Fruit fly (Drosophila melanogaster) whole organism, embryonic: ENCODE measurements around the gene ohgt.
A peak's percentile ranks its signal among the peaks of the same experiment; 100 is the strongest.

ENCODE experiments used
- Abd-B ChIP-seq: fragments of 200-800 bp; sonication (Bioruptor generic); optimal IDR thresholded peaks from 2 replicates; lab custom pipeline; 2018; ENCODE audit warnings: missing biosample characterization, mild to moderate bottlenecking, missing genetic modification characterization, moderate library complexity
- Aef1 ChIP-seq: fragments of 200-800 bp; sonication (Bioruptor generic); IDR thresholded peaks from 3 replicates; pipeline ENCODE4 v1.3.6; 2022; ENCODE audit warnings: missing biosample characterization, missing genetic modification characterization
- Atf6 ChIP-seq: fragments of 200-800 bp; sonication (Bioruptor generic); IDR thresholded peaks from 2 replicates; pipeline ENCODE4 v1.3.6; 2022; ENCODE audit warnings: missing biosample characterization, missing genetic modification characterization
- Bgb ChIP-seq: fragments of 200-800 bp; sonication (Bioruptor generic); IDR thresholded peaks from 2 replicates; pipeline ENCODE4 v1.3.6; 2022; ENCODE audit warnings: missing biosample characterization, missing genetic modification characterization; ENCODE audit not compliant: partially characterized antibody
- BtbVII ChIP-seq: fragments of 200-800 bp; sonication (Bioruptor generic); optimal IDR thresholded peaks from 3 replicates; lab custom pipeline; 2017; ENCODE audit warnings: missing biosample characterization, mild to moderate bottlenecking, missing genetic modification characterization
- CG10321 ChIP-seq: fragments of 200-800 bp; sonication (Bioruptor generic); IDR thresholded peaks from 2 replicates; pipeline ENCODE4 v1.3.6; 2022; ENCODE audit warnings: missing biosample characterization, missing genetic modification characterization
- CG10543 ChIP-seq: fragments of 200-800 bp; sonication (Bioruptor generic); optimal IDR thresholded peaks from 3 replicates; lab custom pipeline; 2017; ENCODE audit warnings: missing biosample characterization, mild to moderate bottlenecking, missing genetic modification characterization, moderate library complexity
- CG12769 ChIP-seq: fragments of 200-800 bp; sonication (Bioruptor generic); optimal IDR thresholded peaks from 2 replicates; lab custom pipeline; 2019; ENCODE audit warnings: missing biosample characterization, mild to moderate bottlenecking, missing genetic modification characterization, moderate library complexity
- CG13424 ChIP-seq: fragments of 200-800 bp; sonication (Bioruptor generic); optimal IDR thresholded peaks from 2 replicates; lab custom pipeline; 2019; ENCODE audit warnings: missing biosample characterization, mild to moderate bottlenecking, missing genetic modification characterization, moderate library complexity
- CG15269 ChIP-seq: fragments of 200-800 bp; sonication (Bioruptor generic); optimal IDR thresholded peaks from 2 replicates; lab custom pipeline; 2018; ENCODE audit warnings: missing biosample characterization, mild to moderate bottlenecking, missing genetic modification characterization, moderate library complexity
- CG1529 ChIP-seq: fragments of 200-800 bp; sonication (Bioruptor generic); optimal IDR thresholded peaks from 3 replicates; lab custom pipeline; 2018; ENCODE audit warnings: missing biosample characterization, missing genetic modification characterization
- CG16779 ChIP-seq: fragments of 200-800 bp; sonication (Bioruptor generic); IDR thresholded peaks from 2 replicates; pipeline ENCODE4 v1.3.6; 2022; ENCODE audit warnings: missing biosample characterization, missing genetic modification characterization
- CG17361 ChIP-seq: fragments of 200-800 bp; sonication (Bioruptor generic); IDR thresholded peaks from 3 replicates; pipeline ENCODE4 v1.3.6; 2022; ENCODE audit warnings: missing biosample characterization, missing genetic modification characterization
- CG30431 ChIP-seq: fragments of 200-800 bp; sonication (Bioruptor generic); optimal IDR thresholded peaks from 2 replicates; lab custom pipeline; 2017; ENCODE audit warnings: missing biosample characterization, missing genetic modification characterization
- CG31224 ChIP-seq: fragments of 200-800 bp; sonication (Bioruptor generic); IDR thresholded peaks from 2 replicates; pipeline ENCODE4 v1.3.6; 2022; ENCODE audit warnings: missing biosample characterization, missing genetic modification characterization
- CG31388 ChIP-seq: fragments of 200-800 bp; sonication (Bioruptor generic); optimal IDR thresholded peaks from 2 replicates; lab custom pipeline; 2016; ENCODE audit warnings: missing biosample characterization, missing genetic modification characterization
- CG3281 ChIP-seq: fragments of 200-800 bp; sonication (Bioruptor generic); optimal IDR thresholded peaks from 3 replicates; lab custom pipeline; 2017; ENCODE audit warnings: missing biosample characterization, mild to moderate bottlenecking, missing genetic modification characterization
- CG34376 ChIP-seq: fragments of 200-800 bp; sonication (Bioruptor generic); optimal IDR thresholded peaks from 2 replicates; lab custom pipeline; 2018; ENCODE audit warnings: missing biosample characterization, mild to moderate bottlenecking, missing genetic modification characterization
- CG4360 ChIP-seq: fragments of 200-800 bp; sonication (Bioruptor generic); IDR thresholded peaks from 2 replicates; pipeline ENCODE4 v1.3.6; 2022; ENCODE audit warnings: missing biosample characterization, missing genetic modification characterization
- CG4730 ChIP-seq: fragments of 200-800 bp; sonication (Bioruptor generic); IDR thresholded peaks from 2 replicates; pipeline ENCODE4 v1.3.6; 2022; ENCODE audit warnings: missing biosample characterization, missing genetic modification characterization
- CG8281 ChIP-seq: fragments of 200-800 bp; sonication (Bioruptor generic); optimal IDR thresholded peaks from 2 replicates; lab custom pipeline; 2018; ENCODE audit warnings: missing biosample characterization, mild to moderate bottlenecking, missing genetic modification characterization, moderate library complexity
- CG9876 ChIP-seq: fragments of 200-800 bp; sonication (Bioruptor generic); optimal IDR thresholded peaks from 2 replicates; lab custom pipeline; 2016; ENCODE audit warnings: missing biosample characterization, missing genetic modification characterization
- Dad ChIP-seq: fragments of 200-800 bp; sonication (Bioruptor generic); optimal IDR thresholded peaks from 3 replicates; lab custom pipeline; 2016; ENCODE audit warnings: missing biosample characterization, missing genetic modification characterization
- E2f1 ChIP-seq: fragments of 200-800 bp; sonication (Bioruptor generic); IDR thresholded peaks from 2 replicates; pipeline ENCODE4 v1.3.6; 2022; ENCODE audit warnings: missing biosample characterization, missing genetic modification characterization
- Hey ChIP-seq: fragments of 200-800 bp; sonication (Bioruptor generic); optimal IDR thresholded peaks from 3 replicates; lab custom pipeline; 2018; ENCODE audit warnings: missing biosample characterization, mild to moderate bottlenecking, missing genetic modification characterization
- Mad ChIP-seq: fragments of 200-800 bp; sonication (Bioruptor generic); optimal IDR thresholded peaks from 2 replicates; lab custom pipeline; 2016; ENCODE audit warnings: missing biosample characterization, missing genetic modification characterization
- Pdp1 ChIP-seq, 2 experiments: fragments of 200-800 bp; sonication (Bioruptor generic); optimal IDR thresholded peaks; 3 replicates each; lab custom pipeline; 2016; ENCODE audit warnings: missing biosample characterization in 2 of 2, missing genetic modification characterization in 2 of 2, mild to moderate bottlenecking in 1 of 2, moderate library complexity in 1 of 2
- Spps ChIP-seq: fragments of 200-800 bp; sonication (Bioruptor generic); optimal IDR thresholded peaks from 2 replicates; lab custom pipeline; 2018; ENCODE audit warnings: missing biosample characterization, mild to moderate bottlenecking, missing genetic modification characterization
- Ssrp ChIP-seq: fragments of 200-800 bp; sonication (Bioruptor generic); optimal IDR thresholded peaks from 2 replicates; lab custom pipeline; 2018; ENCODE audit warnings: missing biosample characterization, mild to moderate bottlenecking, missing genetic modification characterization, moderate library complexity
- amos ChIP-seq: fragments of 200-800 bp; sonication (Bioruptor generic); IDR thresholded peaks from 2 replicates; pipeline ENCODE4 v1.3.6; 2022; ENCODE audit warnings: missing biosample characterization, missing genetic modification characterization; ENCODE audit not compliant: partially characterized antibody
- ash1 ChIP-seq: fragments of 200-800 bp; sonication (Bioruptor generic); optimal IDR thresholded peaks from 2 replicates; lab custom pipeline; 2018; ENCODE audit warnings: missing biosample characterization, mild to moderate bottlenecking, missing genetic modification characterization
- bigmax ChIP-seq: fragments of 200-800 bp; sonication (Bioruptor generic); optimal IDR thresholded peaks from 2 replicates; lab custom pipeline; 2018; ENCODE audit warnings: missing biosample characterization, mild to moderate bottlenecking, missing genetic modification characterization
- bowl ChIP-seq: fragments of 200-800 bp; sonication (Bioruptor generic); IDR thresholded peaks from 2 replicates; pipeline ENCODE4 v1.3.6; 2022; ENCODE audit warnings: missing biosample characterization, missing genetic modification characterization
- exex ChIP-seq: fragments of 200-800 bp; sonication (Bioruptor generic); optimal IDR thresholded peaks from 4 replicates; lab custom pipeline; 2018; ENCODE audit warnings: missing biosample characterization, mild to moderate bottlenecking, missing genetic modification characterization, moderate library complexity
- eyg ChIP-seq: fragments of 200-800 bp; sonication (Bioruptor generic); optimal IDR thresholded peaks from 3 replicates; lab custom pipeline; 2016; ENCODE audit warnings: missing biosample characterization, missing genetic modification characterization
- fd64A ChIP-seq: fragments of 200-800 bp; sonication (Bioruptor generic); optimal IDR thresholded peaks from 3 replicates; lab custom pipeline; 2018; ENCODE audit warnings: missing biosample characterization, mild to moderate bottlenecking, missing genetic modification characterization
- grau ChIP-seq: fragments of 200-800 bp; optimal IDR thresholded peaks from 3 replicates; lab custom pipeline; 2019; ENCODE audit warnings: missing biosample characterization, mild to moderate bottlenecking, missing genetic modification characterization, moderate library complexity
- grn ChIP-seq: fragments of 200-800 bp; sonication (Bioruptor generic); optimal IDR thresholded peaks from 3 replicates; lab custom pipeline; 2017; ENCODE audit warnings: missing biosample characterization, missing genetic modification characterization
- ham ChIP-seq: fragments of 200-800 bp; sonication (Bioruptor generic); IDR thresholded peaks from 2 replicates; pipeline ENCODE4 v1.3.6; 2022; ENCODE audit warnings: missing biosample characterization, missing genetic modification characterization
- sna ChIP-seq: fragments of 200-800 bp; sonication (Bioruptor generic); IDR thresholded peaks from 2 replicates; pipeline ENCODE4 v1.3.6; 2022; ENCODE audit warnings: missing biosample characterization, missing genetic modification characterization; ENCODE audit not compliant: partially characterized antibody
- usp ChIP-seq: fragments of >200 bp; optimal IDR thresholded peaks from 2 replicates; lab custom pipeline; 2017; ENCODE audit warnings: missing biosample characterization, missing genetic modification characterization

The ohgt gene

DNA sequence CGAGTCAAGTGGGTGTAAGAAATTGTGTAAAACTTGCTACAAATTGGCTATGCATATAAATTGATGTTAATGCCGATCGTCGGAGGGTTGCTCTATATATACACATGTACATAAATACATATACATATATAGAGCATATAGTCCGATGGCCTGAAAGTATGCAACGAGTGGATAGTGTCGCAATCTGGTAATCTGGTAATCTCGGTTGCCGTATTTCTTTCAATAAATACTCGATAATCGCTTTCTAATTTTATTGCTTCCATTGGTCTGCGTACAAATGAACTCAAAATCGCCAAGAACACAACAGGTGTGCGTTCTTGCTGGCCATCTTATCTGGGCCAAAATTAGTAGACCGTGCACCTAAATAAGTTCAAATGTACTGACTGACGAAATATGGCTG lies 10.4 kb downstream of the ohgt start:
- TF ChIP-seq CG8281 (tag; lab: Kevin White, UChicago), result peak; percentile 47
- TF ChIP-seq Aef1 (GFP tag; lab: Robert Waterston, UW), result no peak
- TF ChIP-seq CG34376 (GFP tag; lab: Kevin White, UChicago), result peak; percentile 75
- TF ChIP-seq grn (GFP tag; lab: Kevin White, UChicago), result peak; percentile 68
- TF ChIP-seq exex (tag; lab: Kevin White, UChicago), result peak; percentile 96
- no peak for TF ChIP-seq sna

DNA sequence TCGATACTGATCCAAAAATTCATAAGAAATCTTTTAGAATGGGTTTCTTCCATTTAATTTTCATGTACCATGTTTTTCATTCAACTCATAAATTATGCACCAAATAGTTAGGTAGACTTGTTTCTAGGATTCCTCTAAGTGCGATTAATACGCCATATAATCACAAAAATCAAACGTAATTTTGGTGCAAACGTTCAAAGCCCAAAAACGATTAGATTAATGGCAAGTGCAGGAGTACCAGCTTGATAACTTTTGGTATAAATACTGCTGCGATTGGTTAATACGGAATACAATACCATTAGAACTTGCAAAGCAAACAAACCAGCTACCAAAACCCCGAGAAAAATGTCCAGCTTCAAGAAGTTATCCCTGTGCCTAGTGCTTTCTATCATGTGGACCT lies 11.0 kb downstream of the ohgt start, which contains the start of gene Npc2c:
TSS of gene Npc2c (plus strand) at position 301 of the 400 bp plus-strand sequence.
- TF ChIP-seq Ssrp, result no peak
- TF ChIP-seq eyg, result no peak
- no peak for TF ChIP-seq fd64A
- TF ChIP-seq bigmax (GFP tag; lab: Kevin White, UChicago), result no peak
- TF ChIP-seq CG30431 (GFP tag; lab: Kevin White, UChicago), result no peak
- no peak for TF ChIP-seq CG31388 (GFP tag; lab: Kevin White, UChicago)
- no peak for TF ChIP-seq Spps (tag; lab: Kevin White, UChicago)
- TF ChIP-seq Mad, result no peak
- TF ChIP-seq bowl (GFP tag; lab: Robert Waterston, UW), result no peak
- no peak for TF ChIP-seq CG4360
- TF ChIP-seq CG13424 (tag; lab: Kevin White, UChicago), result no peak
- TF ChIP-seq Abd-B (GFP tag; lab: Kevin White, UChicago), result no peak
- TF ChIP-seq E2f1 (GFP tag; lab: Robert Waterston, UW), result no peak
- TF ChIP-seq amos (GFP tag; lab: Robert Waterston, UW), result no peak
- no peak for TF ChIP-seq CG15269
- no peak for TF ChIP-seq Atf6 (GFP tag; lab: Robert Waterston, UW)
- TF ChIP-seq CG12769 (tag; lab: Kevin White, UChicago), result no peak
- no peak for TF ChIP-seq CG31224

DNA sequence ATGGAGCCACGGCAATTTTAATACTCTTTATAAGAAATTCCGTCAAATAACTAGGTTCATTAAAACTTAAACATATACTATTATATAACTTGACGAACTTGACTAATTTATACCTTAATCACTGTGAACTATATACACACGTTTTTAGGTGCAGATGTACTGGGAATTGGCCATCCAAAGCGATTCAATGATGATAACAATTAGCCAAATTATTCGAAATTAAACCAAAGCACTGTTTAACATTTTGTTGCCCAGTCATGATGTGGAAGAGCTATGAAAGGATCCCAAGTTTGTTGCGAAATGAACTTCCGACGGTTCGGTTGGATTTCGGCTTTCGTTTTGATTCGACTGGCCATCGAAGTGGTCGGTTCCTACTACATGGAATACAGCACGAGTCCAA lies 13.3 kb downstream of the ohgt start, which contains the start of gene CG33630:
TSS of gene CG33630 (plus strand) at position 301 of the 400 bp plus-strand sequence.
- TF ChIP-seq CG16779 (GFP tag; lab: Robert Waterston, UW), result no peak
- TF ChIP-seq BtbVII (GFP tag; lab: Kevin White, UChicago), result no peak
- TF ChIP-seq ham, result no peak
- TF ChIP-seq CG4730, result no peak
- no peak for TF ChIP-seq CG10321 (GFP tag; lab: Robert Waterston, UW)
- TF ChIP-seq Pdp1 (GFP tag; optimal IDR thresholded peaks at IDR 0.05; lab: Kevin White, UChicago), result peak in 1 of 2 experiments; percentile 63
- no peak for TF ChIP-seq Bgb (GFP tag; lab: Robert Waterston, UW)

DNA sequence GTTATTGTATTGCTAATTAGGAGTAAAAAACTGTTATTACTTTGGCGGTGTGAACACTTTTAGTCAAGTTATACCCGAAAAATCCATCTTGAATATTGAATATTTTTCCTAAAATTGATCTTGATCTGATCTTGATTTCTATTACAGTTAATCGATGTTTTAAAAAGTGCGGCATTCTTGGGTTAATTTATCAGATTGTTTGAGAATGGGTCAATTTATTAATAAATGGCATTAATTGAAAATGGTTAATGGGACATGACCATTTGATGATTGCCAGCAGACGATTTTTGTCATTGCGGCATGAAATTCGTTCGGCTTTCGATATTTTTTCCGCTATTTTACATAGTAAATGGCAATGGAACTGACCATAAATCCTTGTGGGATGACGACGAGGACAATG lies 14.7 kb downstream of the ohgt start, which contains the start of gene CG33631:
TSS of gene CG33631 (plus strand) at position 301 of the 400 bp plus-strand sequence.
- TF ChIP-seq ash1 (GFP tag; lab: Kevin White, UChicago) (no peak), CG1529 (GFP tag; lab: Kevin White, UChicago) (no peak), Dad (GFP tag; lab: Kevin White, UChicago) (no peak), CG3281 (GFP tag; lab: Kevin White, UChicago) (no peak), CG8281 (tag; lab: Kevin White, UChicago) (no peak), CG17361 (GFP tag; lab: Robert Waterston, UW) (no peak), usp (no peak), CG10543 (GFP tag; lab: Kevin White, UChicago) (no peak), grau (tag; lab: Kevin White, UChicago) (no peak), Hey (no peak), CG9876 (GFP tag; lab: Kevin White, UChicago) (no peak)
- TF ChIP-seq, all 482 proteins: peak for 0
